Fruit fly (Drosophila melanogaster) whole organism, embryonic: ENCODE results near the gene CG7985.

Experiments
- Atf3 ChIP-seq: fragments of 200-800 bp; sonication (Bioruptor generic); optimal IDR thresholded peaks from 3 replicates; lab custom pipeline; 2016; ENCODE audit warnings: missing biosample characterization, missing genetic modification characterization
- BEAF-32 ChIP-seq: fragments of 200-800 bp; sonication (Bioruptor generic); optimal IDR thresholded peaks from 3 replicates; lab custom pipeline; 2017; ENCODE audit warnings: missing biosample characterization, missing genetic modification characterization, mild to moderate bottlenecking, moderate library complexity, missing genetic modification reagents
- CG10267 ChIP-seq: fragments of 200-800 bp; sonication (Bioruptor generic); optimal IDR thresholded peaks from 2 replicates; lab custom pipeline; 2018; ENCODE audit warnings: missing biosample characterization, mild to moderate bottlenecking, missing genetic modification characterization, moderate library complexity
- CG10462 ChIP-seq: fragments of 200-800 bp; sonication (Bioruptor generic); optimal IDR thresholded peaks from 2 replicates; lab custom pipeline; 2016; ENCODE audit warnings: missing biosample characterization, missing genetic modification characterization
- CG12236 ChIP-seq: fragments of 200-800 bp; sonication (Bioruptor generic); optimal IDR thresholded peaks from 2 replicates; lab custom pipeline; 2016; ENCODE audit warnings: missing biosample characterization, missing genetic modification characterization
- CG1233 ChIP-seq: fragments of 200-800 bp; sonication (Bioruptor generic); optimal IDR thresholded peaks from 4 replicates; lab custom pipeline; 2018; ENCODE audit warnings: missing biosample characterization, mild to moderate bottlenecking, missing genetic modification characterization
- CG14710 ChIP-seq: fragments of 200-800 bp; sonication (Bioruptor generic); optimal IDR thresholded peaks from 3 replicates; lab custom pipeline; 2019; ENCODE audit warnings: missing biosample characterization, mild to moderate bottlenecking, missing genetic modification characterization, moderate library complexity
- CG17186 ChIP-seq: fragments of 200-800 bp; sonication (Bioruptor generic); optimal IDR thresholded peaks from 3 replicates; lab custom pipeline; 2017; ENCODE audit warnings: missing biosample characterization, missing genetic modification reagents, missing genetic modification characterization
- CG18476 ChIP-seq: fragments of 200-800 bp; sonication (Bioruptor generic); optimal IDR thresholded peaks from 2 replicates; lab custom pipeline; 2016; ENCODE audit warnings: missing biosample characterization, mild to moderate bottlenecking, missing genetic modification characterization
- CG2116 ChIP-seq: fragments of 200-800 bp; sonication (Bioruptor generic); optimal IDR thresholded peaks from 3 replicates; lab custom pipeline; 2018; ENCODE audit warnings: missing biosample characterization, mild to moderate bottlenecking, missing genetic modification characterization
- CG3163 ChIP-seq: fragments of 200-800 bp; sonication (Bioruptor generic); optimal IDR thresholded peaks from 3 replicates; lab custom pipeline; 2016; ENCODE audit warnings: missing biosample characterization, missing genetic modification characterization
- CG32767 ChIP-seq: fragments of 200-800 bp; sonication (Bioruptor generic); IDR thresholded peaks from 2 replicates; pipeline ENCODE4 v1.3.6; 2022; ENCODE audit warnings: missing biosample characterization, missing genetic modification characterization
- CG6272 ChIP-seq: fragments of 200-800 bp; sonication (Bioruptor generic); IDR thresholded peaks from 2 replicates; pipeline ENCODE4 v1.3.6; 2022; ENCODE audit warnings: missing biosample characterization, missing genetic modification characterization
- CG8089 ChIP-seq: fragments of 200-800 bp; sonication (Bioruptor generic); optimal IDR thresholded peaks from 3 replicates; lab custom pipeline; 2016; ENCODE audit warnings: missing biosample characterization, missing genetic modification characterization
- CG9932 ChIP-seq: fragments of 200-800 bp; sonication (Bioruptor generic); IDR thresholded peaks from 2 replicates; pipeline ENCODE4 v1.3.6; 2022; ENCODE audit warnings: missing biosample characterization, missing genetic modification characterization
- CHES-1-like ChIP-seq: fragments of 200-800 bp; sonication (Bioruptor generic); optimal IDR thresholded peaks from 2 replicates; lab custom pipeline; 2016; ENCODE audit warnings: missing biosample characterization, missing genetic modification characterization
- Doc3 ChIP-seq: fragments of 200-800 bp; sonication (Bioruptor generic); IDR thresholded peaks from 3 replicates; pipeline ENCODE4 v1.3.6; 2022; ENCODE audit warnings: missing biosample characterization, missing genetic modification characterization; ENCODE audit not compliant: partially characterized antibody
- Dp ChIP-seq: fragments of 200-800 bp; sonication (Bioruptor generic); optimal IDR thresholded peaks from 2 replicates; lab custom pipeline; 2018; ENCODE audit warnings: missing biosample characterization, mild to moderate bottlenecking, missing genetic modification characterization, moderate library complexity
- E2f2 ChIP-seq: fragments of 200-800 bp; sonication (Bioruptor generic); IDR thresholded peaks from 2 replicates; pipeline ENCODE4 v1.3.6; 2022; ENCODE audit warnings: missing biosample characterization, missing genetic modification characterization
- Fer2 ChIP-seq: fragments of 200-800 bp; sonication (Bioruptor generic); optimal IDR thresholded peaks from 2 replicates; lab custom pipeline; 2018; ENCODE audit warnings: missing biosample characterization, mild to moderate bottlenecking, missing genetic modification characterization, moderate library complexity
- H15 ChIP-seq: fragments of 200-800 bp; sonication (Bioruptor generic); IDR thresholded peaks from 3 replicates; pipeline ENCODE4 v1.3.6; 2022; ENCODE audit warnings: missing biosample characterization, missing genetic modification characterization
- HmgD ChIP-seq: fragments of 200-800 bp; sonication (Bioruptor generic); optimal IDR thresholded peaks from 3 replicates; lab custom pipeline; 2016; ENCODE audit warnings: missing biosample characterization, missing genetic modification characterization
- HmgZ ChIP-seq: fragments of 200-800 bp; sonication (Bioruptor generic); optimal IDR thresholded peaks from 2 replicates; lab custom pipeline; 2018; ENCODE audit warnings: missing biosample characterization, mild to moderate bottlenecking, missing genetic modification characterization
- Hmx ChIP-seq: fragments of 200-800 bp; sonication (Bioruptor generic); optimal IDR thresholded peaks from 2 replicates; lab custom pipeline; 2016; ENCODE audit warnings: missing biosample characterization, missing genetic modification characterization
- Hr51 ChIP-seq, 2 experiments: fragments of 200-800 bp; sonication (Bioruptor generic); optimal IDR thresholded peaks; 2 replicates in 1 of 2; 3 replicates in 1 of 2; lab custom pipeline; 2016 to 2018; ENCODE audit warnings: missing biosample characterization in 2 of 2, missing genetic modification characterization in 2 of 2, mild to moderate bottlenecking in 1 of 2, moderate library complexity in 1 of 2
- MTF-1 ChIP-seq: fragments of 200-800 bp; sonication (Bioruptor generic); optimal IDR thresholded peaks from 2 replicates; lab custom pipeline; 2018; ENCODE audit warnings: missing biosample characterization, mild to moderate bottlenecking, missing genetic modification characterization, borderline replicate concordance
- Nf-YC ChIP-seq: fragments of 200-800 bp; optimal IDR thresholded peaks from 3 replicates; lab custom pipeline; 2019; ENCODE audit warnings: missing biosample characterization, mild to moderate bottlenecking, missing genetic modification characterization, moderate library complexity
- NfI ChIP-seq: fragments of 200-800 bp; sonication (Bioruptor generic); optimal IDR thresholded peaks from 3 replicates; lab custom pipeline; 2018; ENCODE audit warnings: missing biosample characterization, mild to moderate bottlenecking, missing genetic modification characterization, moderate library complexity
- Oaz ChIP-seq: fragments of 200-800 bp; sonication (Bioruptor generic); IDR thresholded peaks from 2 replicates; pipeline ENCODE4 v1.3.6; 2022; ENCODE audit warnings: missing biosample characterization, missing genetic modification characterization
- Ptx1 ChIP-seq: fragments of 200-800 bp; sonication (Bioruptor generic); IDR thresholded peaks from 2 replicates; pipeline ENCODE4 v1.3.6; 2022; ENCODE audit warnings: missing biosample characterization, missing genetic modification characterization
- Sry-δ ChIP-seq: fragments of 200-800 bp; sonication (Bioruptor generic); optimal IDR thresholded peaks from 2 replicates; lab custom pipeline; 2016; ENCODE audit warnings: missing biosample characterization, missing genetic modification characterization
- YL-1 ChIP-seq: fragments of 200-800 bp; sonication (Bioruptor generic); optimal IDR thresholded peaks from 3 replicates; lab custom pipeline; 2017; ENCODE audit warnings: missing biosample characterization, mild to moderate bottlenecking, missing genetic modification characterization
- aop ChIP-seq: fragments of 200-800 bp; sonication (Bioruptor generic); IDR thresholded peaks from 2 replicates; pipeline ENCODE4 v1.3.6; 2022; ENCODE audit warnings: missing biosample characterization, missing genetic modification characterization
- chm ChIP-seq: fragments of 200-800 bp; sonication (Bioruptor generic); IDR thresholded peaks from 2 replicates; pipeline ENCODE4 v1.3.6; 2022; ENCODE audit warnings: missing biosample characterization, missing genetic modification characterization
- crol ChIP-seq: fragments of 200-800 bp; sonication (Bioruptor generic); IDR thresholded peaks from 2 replicates; pipeline ENCODE4 v1.3.6; 2022; ENCODE audit warnings: missing biosample characterization, missing genetic modification characterization
- dpn ChIP-seq, 2 experiments: fragments of 200-800 bp; sonication (Bioruptor generic); optimal IDR thresholded peaks; 3 replicates each; lab custom pipeline; 2016; ENCODE audit warnings: missing biosample characterization in 2 of 2, missing genetic modification characterization in 2 of 2
- fd96Cb ChIP-seq: fragments of 200-800 bp; sonication (Bioruptor generic); optimal IDR thresholded peaks from 2 replicates; lab custom pipeline; 2018; ENCODE audit warnings: missing biosample characterization, mild to moderate bottlenecking, missing genetic modification characterization, moderate library complexity
- hkb ChIP-seq, 2 experiments: fragments of 200-800 bp in 1 of 2; fragments of >200 bp in 1 of 2; sonication (Bioruptor generic) in 1 of 2; IDR thresholded peaks in 1 of 2; optimal IDR thresholded peaks in 1 of 2; 2 replicates each; pipeline versions ENCODE4 v1.3.6 to Lab custom; 2017 to 2022; ENCODE audit warnings: missing biosample characterization in 1 of 2, missing genetic modification characterization in 1 of 2
- jumu ChIP-seq: fragments of 200-800 bp; sonication (Bioruptor generic); optimal IDR thresholded peaks from 3 replicates; lab custom pipeline; 2016; ENCODE audit warnings: missing biosample characterization, missing genetic modification characterization
- oc ChIP-seq: fragments of 200-800 bp; sonication (Bioruptor generic); optimal IDR thresholded peaks from 2 replicates; lab custom pipeline; 2018; ENCODE audit warnings: missing biosample characterization, mild to moderate bottlenecking, missing genetic modification characterization, moderate library complexity
- peb ChIP-seq: fragments of 200-800 bp; sonication (Bioruptor generic); IDR thresholded peaks from 2 replicates; pipeline ENCODE4 v1.3.6; 2022; ENCODE audit warnings: missing biosample characterization, missing genetic modification characterization
- pfk ChIP-seq: fragments of 200-800 bp; sonication (Bioruptor generic); optimal IDR thresholded peaks from 2 replicates; lab custom pipeline; 2018; ENCODE audit warnings: missing biosample characterization, mild to moderate bottlenecking, missing genetic modification characterization, moderate library complexity
- pros ChIP-seq: fragments of 200-800 bp; sonication (Bioruptor generic); optimal IDR thresholded peaks from 3 replicates; lab custom pipeline; 2019; ENCODE audit warnings: missing biosample characterization, mild to moderate bottlenecking, missing genetic modification characterization, moderate library complexity
- salm ChIP-seq: fragments of 200-800 bp; sonication (Bioruptor generic); optimal IDR thresholded peaks from 2 replicates; lab custom pipeline; 2018; ENCODE audit warnings: missing biosample characterization, mild to moderate bottlenecking, missing genetic modification characterization
- sob ChIP-seq: fragments of 200-800 bp; sonication (Bioruptor generic); IDR thresholded peaks from 2 replicates; pipeline ENCODE4 v1.3.6; 2022; ENCODE audit warnings: missing biosample characterization, missing genetic modification characterization
- tin ChIP-seq: fragments of 200-800 bp; sonication (Bioruptor generic); optimal IDR thresholded peaks from 3 replicates; lab custom pipeline; 2016; ENCODE audit warnings: missing biosample characterization, missing genetic modification characterization
- tll ChIP-seq, 2 experiments: fragments of 200-800 bp in 1 of 2; fragments of >200 bp in 1 of 2; sonication (Bioruptor generic) in 1 of 2; optimal IDR thresholded peaks; 2 replicates each; lab custom pipeline; 2017 to 2019; ENCODE audit warnings: missing biosample characterization in 2 of 2, missing genetic modification characterization in 2 of 2, mild to moderate bottlenecking in 1 of 2, moderate library complexity in 1 of 2
- tup ChIP-seq: fragments of 200-800 bp; sonication (Bioruptor generic); optimal IDR thresholded peaks from 2 replicates; lab custom pipeline; 2016; ENCODE audit warnings: missing biosample characterization, mild to moderate bottlenecking, missing genetic modification characterization, moderate library complexity
- vfl ChIP-seq: fragments of 200-800 bp; sonication (Bioruptor generic); optimal IDR thresholded peaks from 2 replicates; lab custom pipeline; 2016; ENCODE audit warnings: missing biosample characterization, missing genetic modification characterization
- vvl ChIP-seq: fragments of 200-800 bp; sonication (Bioruptor generic); IDR thresholded peaks from 2 replicates; pipeline ENCODE4 v1.3.6; 2022; ENCODE audit warnings: missing biosample characterization, missing genetic modification characterization
- yki ChIP-seq: fragments of >200 bp; optimal IDR thresholded peaks from 3 replicates; lab custom pipeline; 2018
- zfh1 ChIP-seq: fragments of 200-800 bp; sonication (Bioruptor generic); IDR thresholded peaks from 3 replicates; pipeline ENCODE4 v1.3.6; 2022; ENCODE audit warnings: missing biosample characterization, missing genetic modification characterization

The CG7985 gene

DNA sequence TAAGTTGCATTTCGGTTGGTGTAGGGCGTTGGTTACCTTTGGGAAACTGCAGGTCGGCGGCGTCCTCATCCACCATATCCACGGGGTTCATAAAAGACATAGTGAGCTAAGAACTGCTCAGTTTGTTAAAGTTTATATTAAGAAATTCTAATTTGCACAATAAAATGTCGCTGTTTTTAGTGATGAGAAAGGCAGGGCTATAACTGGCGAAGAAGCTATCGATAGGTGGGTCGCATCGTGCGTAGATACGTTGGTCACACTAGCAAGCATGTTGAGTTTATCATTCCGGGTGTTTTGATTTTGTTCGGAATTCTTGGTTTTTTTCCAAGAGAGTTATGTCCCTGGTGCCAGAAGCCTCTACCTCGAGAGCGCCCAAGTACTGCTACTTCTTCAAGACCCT lies 55.6 kb downstream of the CG7985 start, which contains the start of the genes Ada2a, Polr2D, Tgs1 and moi (continued):
- TF ChIP-seq Sry-δ (GFP tag; lab: Kevin White, UChicago) (peak; percentile 92), CG6272 (GFP tag; lab: Robert Waterston, UW) (no peak), tup (GFP tag; lab: Kevin White, UChicago) (no peak), zfh1 (GFP tag; lab: Robert Waterston, UW) (no peak), H15 (GFP tag; lab: Robert Waterston, UW) (no peak), vvl (GFP tag; lab: Robert Waterston, UW) (no peak), HmgZ (peak; percentile 15), Hr51 (GFP tag; optimal IDR thresholded peaks at IDR 0.05; lab: Kevin White, UChicago) (no peak), CG8089 (GFP tag; lab: Kevin White, UChicago) (no peak), vfl (no peak), CG1233 (no peak), tll (GFP tag; optimal IDR thresholded peaks at IDR 0.05; lab: Kevin White, UChicago) (no peak), Fer2 (no peak), Oaz (no peak), NfI (no peak), E2f2 (peak; percentile 79), CG10462 (GFP tag; lab: Kevin White, UChicago) (no peak), aop (no peak), CG18476 (GFP tag; lab: Kevin White, UChicago) (no peak), chm (no peak), Ptx1 (GFP tag; lab: Robert Waterston, UW) (no peak), MTF-1 (GFP tag; lab: Kevin White, UChicago) (no peak), peb (GFP tag; lab: Robert Waterston, UW) (no peak), CHES-1-like (GFP tag; lab: Kevin White, UChicago) (peak; percentile 63), crol (GFP tag; lab: Robert Waterston, UW) (no peak), hkb (optimal IDR thresholded peaks at IDR 0.05; lab: Kevin White, UChicago) (peak; percentile 47), hkb (GFP tag; IDR thresholded peaks at IDR 0.05; lab: Robert Waterston, UW) (no peak), Doc3 (GFP tag; lab: Robert Waterston, UW) (peak; percentile 76), HmgD (GFP tag; lab: Kevin White, UChicago) (no peak), oc (tag; lab: Kevin White, UChicago) (no peak), jumu (GFP tag; lab: Kevin White, UChicago) (no peak), CG32767 (no peak), sob (GFP tag; lab: Robert Waterston, UW) (no peak), yki (lab: Kevin White, UChicago) (no peak), BEAF-32 (GFP tag; lab: Kevin White, UChicago) (peak; percentile 85), CG2116 (GFP tag; lab: Kevin White, UChicago) (peak; percentile 66), fd96Cb (tag; lab: Kevin White, UChicago) (no peak), salm (tag; lab: Kevin White, UChicago) (no peak), pros (GFP tag; lab: Kevin White, UChicago) (no peak), CG3163 (no peak), CG10267 (tag; lab: Kevin White, UChicago) (no peak), Atf3 (GFP tag; lab: Kevin White, UChicago) (no peak), YL-1 (GFP tag; lab: Kevin White, UChicago) (peak; percentile 44), CG12236 (GFP tag; lab: Kevin White, UChicago) (no peak), Nf-YC (tag; lab: Kevin White, UChicago) (peak; percentile 5), CG9932 (GFP tag; lab: Robert Waterston, UW) (peak; percentile 44), CG17186 (GFP tag; lab: Kevin White, UChicago) (peak; percentile 9), dpn (GFP tag; optimal IDR thresholded peaks at IDR 0.05; lab: Kevin White, UChicago) (no peak), CG14710 (tag; lab: Kevin White, UChicago) (peak; percentile 15), Hmx (GFP tag; lab: Kevin White, UChicago) (no peak), tin (GFP tag; lab: Kevin White, UChicago) (no peak), pfk (GFP tag; lab: Kevin White, UChicago) (no peak), Dp (peak; percentile 67)
